Worm (Caenorhabditis elegans): ENCODE data around the gene dmsr-10.

The dmsr-10 gene

ce11 chrV:6799564-6799963, 2.2 kb downstream of the dmsr-10 start, which contains the start of gene dmsr-9:
TSS of gene dmsr-9 (minus strand) at chrV:6799664.
- TF ChIP-seq ztf-11 (tag; optimal IDR thresholded peaks at IDR 0.05) (no peak), nhr-237 (tag; optimal IDR thresholded peaks at IDR 0.05) (no peak), C34F6.9 (tag; optimal IDR thresholded peaks at IDR 0.05) (no peak), nhr-77 (tag; optimal IDR thresholded peaks at IDR 0.05) (no peak), mab-5 (tag; optimal IDR thresholded peaks at IDR 0.05) (no peak), ztf-4 (tag; optimal IDR thresholded peaks at IDR 0.05) (no peak), lin-11 (tag; optimal IDR thresholded peaks at IDR 0.05) (no peak), dmd-4 (tag; optimal IDR thresholded peaks at IDR 0.05) (no peak), mbf-1 (tag; optimal IDR thresholded peaks at IDR 0.05) (no peak), alr-1 (tag; optimal IDR thresholded peaks at IDR 0.05) (no peak)

- TF ChIP-seq sma-9 (GFP tag; optimal IDR thresholded peaks at IDR 0.05) (peak; percentile 56), sma-9 (tag; optimal IDR thresholded peaks at IDR 0.05) (no peak), alr-1 (tag; optimal IDR thresholded peaks at IDR 0.05) (no peak), F13H6.1 (tag; optimal IDR thresholded peaks at IDR 0.05) (peak; percentile 38), unc-55 (GFP tag; optimal IDR thresholded peaks at IDR 0.05) (peak; percentile 65), sem-4 (tag; optimal IDR thresholded peaks at IDR 0.05) (peak; percentile 28), mdl-1 (tag; optimal IDR thresholded peaks at IDR 0.05) (peak in 1 of 2 experiments; percentile 41), nhr-25 (tag; optimal IDR thresholded peaks at IDR 0.05) (peak; percentile 41), unc-62 (GFP tag; optimal IDR thresholded peaks at IDR 0.05) (no peak), crh-2 (tag; optimal IDR thresholded peaks at IDR 0.05) (peak; percentile 31), C34F6.9 (tag; optimal IDR thresholded peaks at IDR 0.05) (peak; percentile 22), elt-1 (tag; optimal IDR thresholded peaks at IDR 0.05) (no peak), fos-1 (tag; optimal IDR thresholded peaks at IDR 0.05) (peak; percentile 87), lsy-2 (tag; optimal IDR thresholded peaks at IDR 0.05) (peak in 1 of 2 experiments; percentile 50), nhr-129 (tag; optimal IDR thresholded peaks at IDR 0.05) (peak; percentile 41)
Observed at ce11 chrV:6796894-6797293, 4.9 kb downstream of the dmsr-10 start.

- TF ChIP-seq crh-2 (tag; optimal IDR thresholded peaks at IDR 0.05) (peak; percentile 83), skn-1 (tag; optimal IDR thresholded peaks at IDR 0.05) (no peak), C34F6.9 (tag; optimal IDR thresholded peaks at IDR 0.05) (peak; percentile 7), unc-62 (GFP tag; optimal IDR thresholded peaks at IDR 0.05) (no peak), fos-1 (tag; optimal IDR thresholded peaks at IDR 0.05) (no peak)
Observed at ce11 chrV:6796264-6796663, 5.5 kb downstream of the dmsr-10 start.

- TF ChIP-seq ztf-11 (tag; optimal IDR thresholded peaks at IDR 0.05) (no peak), alr-1 (tag; optimal IDR thresholded peaks at IDR 0.05) (no peak), lsy-2 (tag; optimal IDR thresholded peaks at IDR 0.05) (no peak), lin-11 (tag; optimal IDR thresholded peaks at IDR 0.05) (no peak), gmeb-1 (tag; optimal IDR thresholded peaks at IDR 0.05) (no peak), unc-39 (tag; optimal IDR thresholded peaks at IDR 0.05) (no peak), F13H6.1 (tag; optimal IDR thresholded peaks at IDR 0.05) (peak; percentile 34), egl-27 (tag; optimal IDR thresholded peaks at IDR 0.05) (no peak), nhr-21 (tag; optimal IDR thresholded peaks at IDR 0.05) (no peak), R02D3.7 (tag; optimal IDR thresholded peaks at IDR 0.05) (no peak), ceh-16 (tag; optimal IDR thresholded peaks at IDR 0.05) (peak; percentile 27), snpc-4 (tag; optimal IDR thresholded peaks at IDR 0.05) (peak; percentile 62), ztf-1 (GFP tag; conservative IDR thresholded peaks at IDR 0.05) (no peak), nhr-10 (tag; optimal IDR thresholded peaks at IDR 0.05) (no peak), unc-62 (GFP tag; optimal IDR thresholded peaks at IDR 0.05) (no peak), sem-4 (tag; optimal IDR thresholded peaks at IDR 0.05) (no peak), nhr-129 (tag; optimal IDR thresholded peaks at IDR 0.05) (peak; percentile 6), unc-55 (GFP tag; optimal IDR thresholded peaks at IDR 0.05) (peak; percentile 38), dmd-4 (tag; optimal IDR thresholded peaks at IDR 0.05) (no peak), nhr-23 (tag; optimal IDR thresholded peaks at IDR 0.05) (no peak), mbf-1 (tag; optimal IDR thresholded peaks at IDR 0.05) (no peak), nhr-25 (tag; optimal IDR thresholded peaks at IDR 0.05) (no peak), nhr-11 (tag; optimal IDR thresholded peaks at IDR 0.05) (no peak), elt-3 (tag; optimal IDR thresholded peaks at IDR 0.05) (no peak), nhr-12 (tag; optimal IDR thresholded peaks at IDR 0.05) (no peak), zag-1 (tag; optimal IDR thresholded peaks at IDR 0.05) (no peak), mab-5 (tag; optimal IDR thresholded peaks at IDR 0.05) (no peak), lin-39 (tag; optimal IDR thresholded peaks at IDR 0.05) (no peak), nhr-237 (tag; optimal IDR thresholded peaks at IDR 0.05) (no peak), nhr-77 (tag; optimal IDR thresholded peaks at IDR 0.05) (no peak), peb-1 (tag; optimal IDR thresholded peaks at IDR 0.05) (no peak)
Observed at ce11 chrV:6793744-6794239, 8.0 kb downstream of the dmsr-10 start, which contains the start of gene ZC404.1. TSS of gene ZC404.1 (plus strand) at chrV:6794189.
